Worm (Caenorhabditis elegans) whole organism, L3 larva: ENCODE data around the gene C18B2.3.

Source experiments
- nhr-11 ChIP-seq: fragments of 150-350 bp; optimal IDR thresholded peaks from 2 replicates; lab custom pipeline; 2014; ENCODE audit warnings: missing biosample characterization, missing genetic modification characterization
- nhr-23 ChIP-seq: fragments of 150-350 bp; optimal IDR thresholded peaks from 2 replicates; lab custom pipeline; 2014; ENCODE audit warnings: missing biosample characterization, missing genetic modification reagents, missing genetic modification characterization

DNA sequence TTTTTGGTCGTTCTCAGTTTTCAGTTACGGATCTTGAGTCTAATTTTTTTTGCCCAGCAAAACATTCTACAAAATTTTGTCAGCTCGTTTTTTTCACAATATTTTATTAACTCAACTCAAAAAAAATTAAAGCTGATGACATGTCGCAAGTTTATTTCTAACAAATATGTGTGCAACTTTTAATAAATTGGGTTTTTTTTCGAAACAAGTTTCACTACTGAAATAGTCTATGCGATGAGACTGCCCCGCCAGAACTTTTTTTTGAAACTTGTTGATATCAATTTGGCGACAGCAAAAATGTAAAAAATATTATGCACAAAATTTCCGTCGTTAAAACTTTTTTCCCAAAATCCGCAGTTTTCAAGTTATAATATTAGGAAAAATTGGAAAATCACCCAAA lies 21.5 kb downstream of the C18B2.3 start, which contains the start of gene C18B2.2:
- TF ChIP-seq nhr-23 = no peak
- no peak for TF ChIP-seq nhr-11 (tag; lab: Kevin White, UChicago)
